Fruit fly (Drosophila melanogaster): ENCODE data around the gene vari.

Gene vari

DNA sequence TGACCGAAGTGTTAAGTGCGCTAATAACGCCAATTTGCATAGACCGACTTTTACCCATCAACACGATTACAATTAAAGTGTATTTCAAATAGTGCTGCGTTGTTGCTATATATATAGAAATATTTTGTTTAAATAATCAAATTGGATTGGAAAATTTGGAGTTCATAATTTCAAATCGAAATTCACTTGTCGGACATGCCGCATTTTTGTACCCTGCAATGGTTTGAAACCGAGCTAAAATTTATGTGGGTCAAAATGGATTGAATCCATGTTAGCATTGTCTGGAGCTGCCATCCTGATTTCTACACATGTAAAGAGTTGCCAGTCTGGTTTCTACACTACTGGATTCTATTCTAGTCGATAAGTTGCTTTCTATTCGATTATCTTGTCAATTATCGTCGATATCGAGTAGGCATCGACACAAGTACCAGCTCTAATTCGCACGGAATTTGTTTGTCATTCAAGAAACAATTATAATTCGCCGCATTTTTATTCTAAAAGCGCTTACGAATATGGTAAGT lies 9.5 kb downstream of the vari start, which contains the start of gene Pomp (continued):
- TF ChIP-seq dsx (GFP tag; optimal IDR thresholded peaks at IDR 0.05; ENCODE audit: poor library complexity, severe bottlenecking) (no peak), acj6 (GFP tag; optimal IDR thresholded peaks at IDR 0.05) (peak; percentile 77), CG1621 (tag; optimal IDR thresholded peaks at IDR 0.05) (peak; percentile 16), CG4318 (GFP tag; optimal IDR thresholded peaks at IDR 0.05) (peak; percentile 49), fkh (GFP tag; optimal IDR thresholded peaks at IDR 0.05) (no peak), net (GFP tag; optimal IDR thresholded peaks at IDR 0.05) (peak; percentile 75), CG11294 (GFP tag; IDR thresholded peaks at IDR 0.05) (peak; percentile 51; the same call in 1 of the 2 replicates), CG8119 (GFP tag; IDR thresholded peaks at IDR 0.05) (peak; percentile 73; the same call in 2 of the 3 replicates)

dm6 chr2L:20785333-20785732 lies 11.5 kb downstream of the vari start:
- TF ChIP-seq lz (GFP tag; optimal IDR thresholded peaks at IDR 0.05) (no peak), Hr38 (GFP tag; optimal IDR thresholded peaks at IDR 0.05) (no peak), eg (GFP tag; IDR thresholded peaks at IDR 0.05) (no peak), CG32006 (GFP tag; optimal IDR thresholded peaks at IDR 0.05) (no peak), cyc (GFP tag; optimal IDR thresholded peaks at IDR 0.05) (no peak), CG6163 (GFP tag; IDR thresholded peaks at IDR 0.05) (no peak), CG6854 (GFP tag; optimal IDR thresholded peaks at IDR 0.05) (no peak), CG6792 (GFP tag; optimal IDR thresholded peaks at IDR 0.05) (no peak)

DNA sequence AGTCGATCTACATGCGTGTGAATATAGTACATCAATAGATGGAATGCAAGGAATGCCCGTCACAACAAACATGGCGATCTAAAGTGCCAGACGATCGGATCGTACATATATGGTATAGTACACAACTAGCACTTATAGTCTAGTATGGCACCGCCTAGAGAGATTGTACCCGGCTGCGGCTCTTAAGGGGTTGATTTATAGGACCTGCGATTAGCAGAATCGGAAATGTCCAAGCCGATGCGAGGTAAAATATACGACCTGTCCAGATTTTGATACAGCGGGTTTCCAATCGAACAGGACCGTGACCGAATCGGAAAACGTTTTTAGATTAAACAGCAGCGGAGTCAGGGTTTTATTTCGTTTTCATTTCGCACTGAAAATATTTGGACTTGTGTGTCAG lies 12.9 kb downstream of the vari start:
- TF ChIP-seq Eip93F (GFP tag; optimal IDR thresholded peaks at IDR 0.05) (no peak), Smox (GFP tag; optimal IDR thresholded peaks at IDR 0.05) (no peak), CG6792 (GFP tag; optimal IDR thresholded peaks at IDR 0.05) (no peak), Hr4 (GFP tag; optimal IDR thresholded peaks at IDR 0.05) (no peak), dsx (GFP tag; optimal IDR thresholded peaks at IDR 0.05; ENCODE audit: poor library complexity, severe bottlenecking) (no peak), Sox14 (GFP tag; optimal IDR thresholded peaks at IDR 0.05) (no peak), CG3919 (GFP tag; optimal IDR thresholded peaks at IDR 0.05) (no peak), Gug (GFP tag; IDR thresholded peaks at IDR 0.05) (no peak), CG9139 (GFP tag; optimal IDR thresholded peaks at IDR 0.05) (no peak), CG8119 (GFP tag; IDR thresholded peaks at IDR 0.05) (no peak), Eip75B (GFP tag; optimal IDR thresholded peaks at IDR 0.05) (no peak), CG11762 (GFP tag; optimal IDR thresholded peaks at IDR 0.05; ENCODE audit: insufficient read depth) (no peak), fd85E (GFP tag; optimal IDR thresholded peaks at IDR 0.05) (no peak), net (GFP tag; optimal IDR thresholded peaks at IDR 0.05) (no peak), Hr38 (GFP tag; optimal IDR thresholded peaks at IDR 0.05) (no peak), cyc (GFP tag; optimal IDR thresholded peaks at IDR 0.05) (no peak), CG10631 (GFP tag; optimal IDR thresholded peaks at IDR 0.05) (no peak), svp (GFP tag) (no peak), achi (GFP tag; optimal IDR thresholded peaks at IDR 0.05) (no peak), salr (GFP tag; optimal IDR thresholded peaks at IDR 0.05) (no peak)

DNA sequence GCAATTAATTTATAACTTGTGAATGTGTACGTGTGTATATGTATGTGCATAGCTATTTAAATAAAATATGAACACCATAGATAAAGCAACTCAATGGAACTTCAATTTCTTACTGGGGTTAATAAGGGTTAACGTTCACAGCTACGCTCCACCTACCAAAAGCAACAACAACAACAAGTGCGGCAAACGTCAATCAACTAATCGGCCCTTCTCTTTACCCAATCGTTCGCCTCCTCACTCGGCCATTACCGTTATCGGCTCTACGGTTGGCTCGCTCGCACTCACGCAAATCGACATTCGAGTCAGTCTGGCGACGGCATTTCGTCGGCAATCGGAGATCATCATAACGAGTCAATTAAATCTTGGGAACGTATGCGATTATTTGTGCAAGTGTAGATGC lies 13.8 kb downstream of the vari start:
- TF ChIP-seq CG34406 (GFP tag; optimal IDR thresholded peaks at IDR 0.05) = no peak
- TF ChIP-seq esn (GFP tag; optimal IDR thresholded peaks at IDR 0.05) = peak; percentile 5
- TF ChIP-seq CG6276 (GFP tag; optimal IDR thresholded peaks at IDR 0.05) = no peak
- no peak for TF ChIP-seq Sox14 (GFP tag; optimal IDR thresholded peaks at IDR 0.05)
- no peak for TF ChIP-seq acj6 (GFP tag; optimal IDR thresholded peaks at IDR 0.05)
- TF ChIP-seq Eip75B (GFP tag; optimal IDR thresholded peaks at IDR 0.05) = no peak
- no peak for TF ChIP-seq Lpt (GFP tag; optimal IDR thresholded peaks at IDR 0.05)
- no peak for TF ChIP-seq dac (GFP tag; optimal IDR thresholded peaks at IDR 0.05)
- TF ChIP-seq CG8119 (GFP tag; IDR thresholded peaks at IDR 0.05) = no peak
- TF ChIP-seq fd85E (GFP tag; optimal IDR thresholded peaks at IDR 0.05) = no peak
- TF ChIP-seq CG4318 (GFP tag; optimal IDR thresholded peaks at IDR 0.05) = no peak
- TF ChIP-seq Smox (GFP tag; optimal IDR thresholded peaks at IDR 0.05) = peak; percentile 4
- TF ChIP-seq CG9139 (GFP tag; optimal IDR thresholded peaks at IDR 0.05) = no peak
- no peak for TF ChIP-seq achi (GFP tag; optimal IDR thresholded peaks at IDR 0.05)
- no peak for TF ChIP-seq CG31627 (GFP tag; optimal IDR thresholded peaks at IDR 0.05)
- no peak for TF ChIP-seq OdsH (GFP tag; optimal IDR thresholded peaks at IDR 0.05)
- TF ChIP-seq CG3032 (tag; optimal IDR thresholded peaks at IDR 0.05) = no peak
- TF ChIP-seq Gug (GFP tag; IDR thresholded peaks at IDR 0.05) = no peak
- TF ChIP-seq CG11294 (GFP tag; IDR thresholded peaks at IDR 0.05) = no peak
- TF ChIP-seq svp (GFP tag) = peak; percentile 48
- TF ChIP-seq Hr4 (GFP tag; optimal IDR thresholded peaks at IDR 0.05) = no peak
- TF ChIP-seq dsx (GFP tag; optimal IDR thresholded peaks at IDR 0.05; ENCODE audit: poor library complexity, severe bottlenecking) = no peak
- no peak for TF ChIP-seq salr (GFP tag; optimal IDR thresholded peaks at IDR 0.05)
- no peak for TF ChIP-seq CG8632 (GFP tag; optimal IDR thresholded peaks at IDR 0.05)
- TF ChIP-seq ss (GFP tag; optimal IDR thresholded peaks at IDR 0.05) = no peak
- TF ChIP-seq CG32006 (GFP tag; optimal IDR thresholded peaks at IDR 0.05) = no peak
- no peak for TF ChIP-seq CG16779 (tag; optimal IDR thresholded peaks at IDR 0.05)
- TF ChIP-seq CG6854 (GFP tag; optimal IDR thresholded peaks at IDR 0.05) = no peak
- no peak for TF ChIP-seq CG7368 (GFP tag; optimal IDR thresholded peaks at IDR 0.05)
- 0 out of 3 replicates have a peak, but pooled peaks have one; percentile 12 for TF ChIP-seq CG6163 (GFP tag; IDR thresholded peaks at IDR 0.05)
- no peak for TF ChIP-seq eg (GFP tag; IDR thresholded peaks at IDR 0.05)
- no peak for TF ChIP-seq Sox102F (GFP tag; optimal IDR thresholded peaks at IDR 0.05)
